Worm (Caenorhabditis elegans) whole organism, L4 larva: ENCODE data around the gene F53A3.1.

Experiments
- D1046.2 ChIP-seq: fragments of 200-800 bp; sonication (Bioruptor generic); IDR thresholded peaks from 2 replicates; pipeline ENCODE4 v1.3.6; 2022; ENCODE audit warnings: missing genetic modification characterization, missing compliant biosample characterization
- F10B5.3 ChIP-seq: sonication (generic microtip); optimal IDR thresholded peaks from 2 replicates; lab custom pipeline; 2016; ENCODE audit warnings: mild to moderate bottlenecking, missing genetic modification characterization, missing compliant biosample characterization
- F49E8.2 ChIP-seq: sonication (generic microtip); optimal IDR thresholded peaks from 2 replicates; lab custom pipeline; 2016; ENCODE audit warnings: missing compliant biosample characterization, mild to moderate bottlenecking, missing genetic modification characterization, borderline replicate concordance
- R02D3.7 ChIP-seq: fragments of 150-350 bp; sonication (generic microtip); optimal IDR thresholded peaks from 3 replicates; lab custom pipeline; 2014; ENCODE audit warnings: missing biosample characterization, missing genetic modification characterization
- Y105C5A.15 ChIP-seq: fragments of 200-800 bp; sonication (Bioruptor generic); IDR thresholded peaks from 2 replicates; pipeline ENCODE4 v1.3.6; 2022; ENCODE audit warnings: missing genetic modification characterization, missing compliant biosample characterization
- Y48G9A.11 ChIP-seq: fragments of 200-800 bp; sonication (Bioruptor generic); IDR thresholded peaks from 2 replicates; pipeline ENCODE4 v1.3.6; 2022; ENCODE audit warnings: missing genetic modification reagents, missing genetic modification characterization, missing compliant biosample characterization
- Y75B8A.6 ChIP-seq: fragments of 200-800 bp; sonication (Bioruptor generic); IDR thresholded peaks from 2 replicates; pipeline ENCODE4 v1.3.6; 2022; ENCODE audit warnings: missing genetic modification reagents, missing genetic modification characterization, missing compliant biosample characterization
- ZK546.5 ChIP-seq, 2 experiments: sonication (generic microtip); optimal IDR thresholded peaks; 2 replicates each; lab custom pipeline; 2017; ENCODE audit warnings: missing biosample characterization in 2 of 2, missing genetic modification characterization in 2 of 2
- aha-1 ChIP-seq: fragments of 150-350 bp; peaks from one replicate; lab custom pipeline; 2014; ENCODE audit warnings: missing biosample characterization, missing genetic modification characterization
- ama-1 ChIP-seq: fragments of 150-350 bp; optimal IDR thresholded peaks from 2 replicates; lab custom pipeline; 2014; ENCODE audit warnings: inconsistent platforms, mixed read lengths
- ceh-82 ChIP-seq: sonication (generic microtip); optimal IDR thresholded peaks from 2 replicates; lab custom pipeline; 2017; ENCODE audit warnings: missing biosample characterization, missing genetic modification characterization
- daf-12 ChIP-seq: fragments of 150-350 bp; optimal IDR thresholded peaks from 2 replicates; lab custom pipeline; 2014; ENCODE audit warnings: missing biosample characterization, missing genetic modification reagents, missing genetic modification characterization
- daf-19 ChIP-seq: fragments of 200-800 bp; sonication (Bioruptor generic); conservative IDR thresholded peaks from 2 replicates; pipeline ENCODE4 v1.3.6; 2022; ENCODE audit warnings: missing genetic modification characterization, missing compliant biosample characterization
- dmd-6 ChIP-seq: fragments of 200-800 bp; sonication (Bioruptor generic); IDR thresholded peaks from 2 replicates; pipeline ENCODE4 v1.3.6; 2022; ENCODE audit warnings: missing genetic modification reagents, missing genetic modification characterization, missing compliant biosample characterization
- dmd-8 ChIP-seq: fragments of 200-800 bp; sonication (Bioruptor generic); IDR thresholded peaks from 2 replicates; pipeline ENCODE4 v1.3.6; 2022; ENCODE audit warnings: missing genetic modification characterization, missing compliant biosample characterization
- fos-1 ChIP-seq: fragments of 150-350 bp; optimal IDR thresholded peaks from 2 replicates; lab custom pipeline; 2014; ENCODE audit warnings: missing biosample characterization, missing genetic modification characterization
- hif-1 ChIP-seq, 2 experiments: sonication (generic microtip); optimal IDR thresholded peaks; 2 replicates each; lab custom pipeline; 2016 to 2017; ENCODE audit warnings: missing compliant biosample characterization in 2 of 2, missing genetic modification characterization in 2 of 2, missing genetic modification reagents in 2 of 2, missing genotype in 2 of 2, mild to moderate bottlenecking in 1 of 2
- hlh-11 ChIP-seq: fragments of 200-800 bp; sonication (Bioruptor generic); optimal IDR thresholded peaks from 2 replicates; lab custom pipeline; 2018; ENCODE audit warnings: mild to moderate bottlenecking, missing genetic modification characterization, missing compliant biosample characterization
- hmg-1.1 ChIP-seq: fragments of 200-800 bp; sonication (Bioruptor generic); IDR thresholded peaks from 2 replicates; pipeline ENCODE4 v1.3.6; 2022; ENCODE audit warnings: missing genetic modification reagents, missing genetic modification characterization, missing compliant biosample characterization
- lim-7 ChIP-seq: fragments of 200-800 bp; sonication (Bioruptor generic); IDR thresholded peaks from 2 replicates; pipeline ENCODE4 v1.3.6; 2022; ENCODE audit warnings: missing genetic modification characterization, missing compliant biosample characterization
- lin-13 ChIP-seq: fragments of 150-350 bp; optimal IDR thresholded peaks from 2 replicates; lab custom pipeline; 2014; ENCODE audit warnings: missing biosample characterization, missing genetic modification reagents, missing genetic modification characterization
- lin-15B ChIP-seq: fragments of 150-350 bp; sonication (generic microtip); optimal IDR thresholded peaks from 3 replicates; lab custom pipeline; 2014; ENCODE audit warnings: missing biosample characterization, missing genetic modification characterization
- lin-39 ChIP-seq: fragments of 150-350 bp; optimal IDR thresholded peaks from 2 replicates; lab custom pipeline; 2014; ENCODE audit warnings: missing biosample characterization, missing genetic modification reagents, missing genetic modification characterization
- lsy-2 ChIP-seq, 2 experiments: fragments of 150-350 bp in 1 of 2; sonication (generic microtip) in 1 of 2; optimal IDR thresholded peaks; 2 replicates each; lab custom pipeline; 2014 to 2017; ENCODE audit warnings: missing biosample characterization in 2 of 2, missing genetic modification characterization in 2 of 2
- madf-5 ChIP-seq, 2 experiments: fragments of 200-800 bp; sonication (Bioruptor generic); IDR thresholded peaks; 2 replicates each; pipeline ENCODE4 v1.3.6; 2022; ENCODE audit warnings: missing compliant biosample characterization in 2 of 2, missing genetic modification characterization in 2 of 2
- madf-9 ChIP-seq: fragments of 200-800 bp; sonication (Bioruptor generic); conservative IDR thresholded peaks from 2 replicates; pipeline ENCODE4 v1.3.6; 2022; ENCODE audit warnings: missing genetic modification reagents, missing genetic modification characterization, missing compliant biosample characterization
- mdl-1 ChIP-seq, 2 experiments: fragments of 150-350 bp in 1 of 2; sonication (generic microtip) in 1 of 2; optimal IDR thresholded peaks; 2 replicates each; lab custom pipeline; 2014 to 2017; ENCODE audit warnings: missing biosample characterization in 2 of 2, missing genetic modification characterization in 2 of 2
- mep-1 ChIP-seq: fragments of 150-350 bp; sonication (generic microtip); optimal IDR thresholded peaks from 3 replicates; lab custom pipeline; 2014; ENCODE audit warnings: missing biosample characterization, missing genetic modification characterization
- nhr-10 ChIP-seq: fragments of 150-350 bp; optimal IDR thresholded peaks from 2 replicates; lab custom pipeline; 2014; ENCODE audit warnings: missing biosample characterization, missing genetic modification characterization
- nhr-111 ChIP-seq: fragments of 200-800 bp; sonication (Bioruptor generic); optimal IDR thresholded peaks from 2 replicates; lab custom pipeline; 2018; ENCODE audit warnings: mild to moderate bottlenecking, missing genetic modification characterization, missing compliant biosample characterization
- nhr-25 ChIP-seq: sonication (generic microtip); optimal IDR thresholded peaks from 2 replicates; lab custom pipeline; 2017; ENCODE audit warnings: missing genetic modification characterization, mild to moderate bottlenecking, missing compliant biosample characterization, antibody characterized with exemption, moderate library complexity, borderline replicate concordance; ENCODE audit not compliant: insufficient read depth
- nhr-41 ChIP-seq: fragments of 200-800 bp; sonication (Bioruptor generic); IDR thresholded peaks from 2 replicates; pipeline ENCODE4 v1.3.6; 2022; ENCODE audit warnings: missing genetic modification reagents, missing genetic modification characterization, missing compliant biosample characterization
- pha-4 ChIP-seq, 2 experiments: fragments of 150-350 bp in 1 of 2; fragments of 200-800 bp in 1 of 2; sonication (Bioruptor generic) in 1 of 2; IDR thresholded peaks in 1 of 2; optimal IDR thresholded peaks in 1 of 2; 2 replicates each; pipeline versions ENCODE4 v1.3.6 to Lab custom; 2014 to 2022; ENCODE audit warnings: missing genetic modification characterization in 2 of 2, missing genetic modification reagents in 2 of 2, missing biosample characterization in 1 of 2, missing compliant biosample characterization in 1 of 2
- php-3 ChIP-seq: fragments of 200-800 bp; sonication (Bioruptor generic); IDR thresholded peaks from 2 replicates; pipeline ENCODE4 v1.3.6; 2022; ENCODE audit warnings: missing genetic modification reagents, missing genetic modification characterization, missing compliant biosample characterization
- set-16 ChIP-seq: fragments of 200-800 bp; sonication (Bioruptor generic); IDR thresholded peaks from 2 replicates; pipeline ENCODE4 v1.3.6; 2022; ENCODE audit warnings: missing genetic modification reagents, missing genetic modification characterization, missing compliant biosample characterization
- skn-1 ChIP-seq: fragments of 150-350 bp; optimal IDR thresholded peaks from 2 replicates; lab custom pipeline; 2014; ENCODE audit warnings: missing biosample characterization, missing genetic modification characterization
- snpc-1.2 ChIP-seq: fragments of 200-800 bp; sonication (Bioruptor generic); IDR thresholded peaks from 2 replicates; pipeline ENCODE4 v1.3.6; 2022; ENCODE audit warnings: missing genetic modification reagents, missing genetic modification characterization, missing compliant biosample characterization
- snpc-4 ChIP-seq: fragments of 150-350 bp; optimal IDR thresholded peaks from 2 replicates; lab custom pipeline; 2014; ENCODE audit warnings: missing biosample characterization, missing genetic modification characterization
- spr-1 ChIP-seq: sonication (generic microtip); optimal IDR thresholded peaks from 2 replicates; lab custom pipeline; 2016; ENCODE audit warnings: mild to moderate bottlenecking, missing genetic modification characterization, missing compliant biosample characterization
- tra-1 ChIP-seq: fragments of 200-800 bp; sonication (Bioruptor generic); IDR thresholded peaks from 2 replicates; pipeline ENCODE4 v1.3.6; 2022; ENCODE audit warnings: missing genetic modification reagents, missing genetic modification characterization, missing compliant biosample characterization
- unc-130 ChIP-seq: sonication (generic microtip); optimal IDR thresholded peaks from 2 replicates; lab custom pipeline; 2016; ENCODE audit warnings: missing genetic modification reagents, missing genetic modification characterization, missing compliant biosample characterization
- unc-39 ChIP-seq: sonication (generic microtip); optimal IDR thresholded peaks from 2 replicates; lab custom pipeline; 2017; ENCODE audit warnings: missing biosample characterization, missing genetic modification characterization
- unc-62 ChIP-seq, 3 experiments: fragments of 150-350 bp in 1 of 3; sonication (generic microtip); optimal IDR thresholded peaks in 2 of 3; peaks in 1 of 3; 1 replicate in 1 of 3; 2 replicates in 2 of 3; lab custom pipeline; 2014 to 2017; ENCODE audit warnings: missing biosample characterization in 3 of 3, missing genetic modification characterization in 3 of 3, missing genetic modification reagents in 3 of 3, missing genotype in 1 of 3
- vab-7 ChIP-seq: fragments of 200-800 bp; sonication (Bioruptor generic); IDR thresholded peaks from 2 replicates; pipeline ENCODE4 v1.3.6; 2022; ENCODE audit warnings: missing genetic modification reagents, missing genetic modification characterization, missing compliant biosample characterization
- zag-1 ChIP-seq: fragments of 150-350 bp; optimal IDR thresholded peaks from 2 replicates; lab custom pipeline; 2014; ENCODE audit warnings: missing biosample characterization, missing genetic modification characterization
- zfp-3 ChIP-seq: fragments of 200-800 bp; sonication (Bioruptor generic); conservative IDR thresholded peaks from 2 replicates; pipeline ENCODE4 v1.3.6; 2022; ENCODE audit warnings: missing genetic modification reagents, missing genetic modification characterization, missing compliant biosample characterization
- zip-11 ChIP-seq: fragments of 200-800 bp; sonication (Bioruptor generic); IDR thresholded peaks from 2 replicates; pipeline ENCODE4 v1.3.6; 2022; ENCODE audit warnings: missing genetic modification characterization, missing compliant biosample characterization
- zip-2 ChIP-seq: fragments of 150-350 bp; optimal IDR thresholded peaks from 2 replicates; lab custom pipeline; 2014; ENCODE audit warnings: missing biosample characterization, missing genetic modification characterization
- ztf-11 ChIP-seq: fragments of 150-350 bp; optimal IDR thresholded peaks from 2 replicates; lab custom pipeline; 2014; ENCODE audit warnings: missing biosample characterization, missing genetic modification characterization
- ztf-7 ChIP-seq: fragments of 150-350 bp; optimal IDR thresholded peaks from 2 replicates; lab custom pipeline; 2014; ENCODE audit warnings: missing biosample characterization, missing genetic modification characterization

Gene F53A3.1

ce11 chrIII:1925048-1925537 is 18.3 kb downstream of the F53A3.1 start (continued):
- TF ChIP-seq F49E8.2 (no peak), tra-1 (GFP tag; lab: Robert Waterston, UW) (peak; percentile 99), mep-1 (peak; percentile 97), hmg-1.1 (GFP tag; lab: Robert Waterston, UW) (peak; percentile 96), lin-15B (tag; lab: Kevin White, UChicago) (no peak), pha-4 (GFP tag; IDR thresholded peaks at IDR 0.05; lab: Robert Waterston, UW) (peak; percentile 97), pha-4 (tag; optimal IDR thresholded peaks at IDR 0.05; lab: Kevin White, UChicago) (peak; percentile 71), ceh-82 (tag; lab: Kevin White, UChicago) (no peak), dmd-8 (GFP tag; lab: Robert Waterston, UW) (no peak), madf-9 (no peak; the same call in 1 of the 2 replicates), madf-5 (GFP tag; IDR thresholded peaks at IDR 0.05; lab: Robert Waterston, UW) (no peak), Y48G9A.11 (GFP tag; lab: Robert Waterston, UW) (no peak), R02D3.7 (tag; lab: Kevin White, UChicago) (no peak), Y75B8A.6 (peak; percentile 22; the same call in 1 of the 2 replicates), spr-1 (tag; lab: Kevin White, UChicago) (peak; percentile 90), ama-1 (lab: Kevin White, UChicago) (no peak), lin-39 (no peak), lsy-2 (tag; optimal IDR thresholded peaks at IDR 0.05; lab: Kevin White, UChicago) (peak; percentile 83 to 93), dmd-6 (GFP tag; lab: Robert Waterston, UW) (peak; percentile 100), ztf-7 (peak; percentile 58), nhr-41 (GFP tag; lab: Robert Waterston, UW) (peak; percentile 65; the same call in 1 of the 2 replicates), skn-1 (tag; lab: Kevin White, UChicago) (no peak), set-16 (GFP tag; lab: Robert Waterston, UW) (peak; percentile 85), lin-13 (GFP tag; lab: Kevin White, UChicago) (peak; percentile 82), unc-39 (tag; lab: Kevin White, UChicago) (no peak), D1046.2 (no peak), hif-1 (tag; optimal IDR thresholded peaks at IDR 0.05; lab: Kevin White, UChicago) (peak; percentile 69 to 89), nhr-10 (peak; percentile 88), vab-7 (GFP tag; lab: Robert Waterston, UW) (peak; percentile 65; the same call in 1 of the 2 replicates), Y105C5A.15 (0 out of 2 replicates have a peak, but pooled peaks have one; percentile 33), mdl-1 (tag; optimal IDR thresholded peaks at IDR 0.05; lab: Kevin White, UChicago) (peak; percentile 97 to 98), unc-62 (GFP tag; optimal IDR thresholded peaks at IDR 0.05 in 1 of 2; lab: Kevin White, UChicago) (peak in 1 of 2 experiments; percentile 100), unc-62 (tag; optimal IDR thresholded peaks at IDR 0.05; lab: Kevin White, UChicago) (peak; percentile 74), aha-1 (tag; lab: Kevin White, UChicago) (peak; percentile 100), zfp-3 (peak; percentile 87; the same call in 1 of the 2 replicates), ztf-11 (no peak), zag-1 (tag; lab: Kevin White, UChicago) (peak; percentile 75), zip-11 (GFP tag; lab: Robert Waterston, UW) (no peak), nhr-111 (GFP tag; lab: Kevin White, UChicago) (no peak), daf-12 (tag; lab: Kevin White, UChicago) (no peak), php-3 (GFP tag; lab: Robert Waterston, UW) (peak; percentile 94), ZK546.5 (tag; optimal IDR thresholded peaks at IDR 0.05; lab: Kevin White, UChicago) (no peak), snpc-4 (tag; lab: Kevin White, UChicago) (peak; percentile 14), nhr-25 (tag; lab: Kevin White, UChicago) (peak; percentile 97), snpc-1.2 (no peak), daf-19 (no peak), zip-2 (tag; lab: Kevin White, UChicago) (peak; percentile 87), hlh-11 (tag; lab: Kevin White, UChicago) (peak; percentile 100), fos-1 (peak; percentile 95), F10B5.3 (peak; percentile 84), unc-130 (GFP tag; lab: Kevin White, UChicago) (peak; percentile 17), lim-7 (GFP tag; lab: Robert Waterston, UW) (0 out of 2 replicates have a peak, but pooled peaks have one; percentile 30)
